Fruit fly (Drosophila melanogaster): ENCODE data around the gene CG42680.

DNA sequence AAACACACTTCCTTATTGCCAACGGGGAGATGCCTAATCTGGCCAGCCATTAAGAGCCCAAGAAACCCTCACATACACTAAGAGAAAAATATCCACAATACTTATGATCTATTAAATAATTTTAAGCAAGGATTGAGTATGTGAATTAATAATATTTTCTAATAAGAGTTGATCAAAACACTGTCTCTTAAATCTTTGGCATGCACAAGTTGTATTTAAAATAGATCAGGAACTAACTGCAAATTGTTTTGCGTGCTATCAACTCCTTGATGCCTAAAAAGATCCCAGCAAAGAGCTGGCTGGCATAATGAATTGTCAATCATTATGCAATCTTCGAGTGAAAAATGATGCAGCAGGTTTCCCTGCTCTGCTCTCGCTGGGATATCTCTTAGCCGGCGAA lies 39.1 kb upstream of the CG42680 start:
- TF ChIP-seq CG8478 (optimal IDR thresholded peaks at IDR 0.05) (no peak), CTCF (optimal IDR thresholded peaks at IDR 0.05) (no peak)

Data from S2 (cell line).